Worm (Caenorhabditis elegans) whole organism, midembryonic: ENCODE measurements around the gene acy-2.

Experiments
- T22C8.4 ChIP-seq: fragments of 200-800 bp; sonication (Bioruptor generic); IDR thresholded peaks from 2 replicates; pipeline ENCODE4 v1.3.6; 2022; ENCODE audit warnings: missing genetic modification characterization, missing compliant biosample characterization
- cog-1 ChIP-seq: sonication (generic microtip); optimal IDR thresholded peaks from 2 replicates; lab custom pipeline; 2016; ENCODE audit warnings: missing genetic modification characterization, missing compliant biosample characterization
- flt-1 ChIP-seq: fragments of 200-800 bp; sonication (Bioruptor generic); IDR thresholded peaks from 2 replicates; pipeline ENCODE4 v1.3.6; 2022; ENCODE audit warnings: missing genetic modification characterization, missing compliant biosample characterization
- klf-2 ChIP-seq: fragments of 200-800 bp; sonication (Bioruptor generic); conservative IDR thresholded peaks from 2 replicates; pipeline ENCODE4 v1.3.6; 2022; ENCODE audit warnings: missing genetic modification reagents, missing genetic modification characterization, missing compliant biosample characterization
- med-1 ChIP-seq: sonication (generic microtip); optimal IDR thresholded peaks from 2 replicates; lab custom pipeline; 2017; ENCODE audit warnings: missing genetic modification characterization, mild to moderate bottlenecking, missing compliant biosample characterization, antibody characterized with exemption, missing genetic modification reagents; ENCODE audit not compliant: insufficient read depth
- ref-1 ChIP-seq: fragments of 200-800 bp; sonication (Bioruptor generic); conservative IDR thresholded peaks from 2 replicates; pipeline ENCODE4 v1.3.6; 2022; ENCODE audit warnings: missing genetic modification reagents, missing genetic modification characterization, missing compliant biosample characterization
- tab-1 ChIP-seq: fragments of 200-800 bp; sonication (Bioruptor generic); IDR thresholded peaks from 2 replicates; pipeline ENCODE4 v1.3.6; 2022; ENCODE audit warnings: missing genetic modification characterization, missing compliant biosample characterization
- ztf-23 ChIP-seq: fragments of 200-800 bp; sonication (Bioruptor generic); IDR thresholded peaks from 2 replicates; pipeline ENCODE4 v1.3.6; 2022; ENCODE audit warnings: missing genetic modification reagents, missing genetic modification characterization, missing compliant biosample characterization
- ztf-29 ChIP-seq: fragments of 200-800 bp; sonication (Bioruptor generic); IDR thresholded peaks from 2 replicates; pipeline ENCODE4 v1.3.6; 2022; ENCODE audit warnings: missing genetic modification reagents, missing genetic modification characterization, missing compliant biosample characterization

- TF ChIP-seq ztf-23 (GFP tag; lab: Robert Waterston, UW) (no peak), ztf-29 (no peak), tab-1 (GFP tag; lab: Robert Waterston, UW) (no peak), ref-1 (GFP tag; lab: Robert Waterston, UW) (no peak), flt-1 (GFP tag; lab: Robert Waterston, UW) (no peak), cog-1 (tag; lab: Kevin White, UChicago) (no peak), klf-2 (GFP tag; lab: Robert Waterston, UW) (no peak), med-1 (GFP tag; lab: Kevin White, UChicago) (no peak), T22C8.4 (GFP tag; lab: Robert Waterston, UW) (no peak)
Observed at ce11 chrV:5996114-5996513, 20.3 kb downstream of the acy-2 start, which contains the start of gene cpg-4.
